Worm (Caenorhabditis elegans): ENCODE data around the gene F16H6.9.

DNA sequence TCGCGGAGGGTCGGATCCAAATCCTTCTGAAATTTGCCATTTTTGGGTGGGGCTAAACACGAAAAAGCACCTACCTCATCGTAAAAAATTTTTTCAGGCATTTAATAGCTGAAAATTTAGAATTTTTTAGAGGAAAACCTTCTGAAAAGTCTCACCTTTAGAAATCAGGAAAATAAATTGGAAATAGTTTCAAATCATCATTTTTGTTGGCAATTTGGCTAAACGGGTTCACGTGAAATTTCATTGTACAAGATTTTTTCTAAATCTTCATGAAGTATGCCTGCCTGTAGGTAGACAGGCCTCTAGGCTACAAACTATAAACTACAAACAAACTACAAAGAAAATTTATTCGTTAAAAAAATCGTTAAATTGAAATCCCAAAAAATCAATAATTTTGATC is 48.6 kb upstream of the F16H6.9 start, which contains the start of gene C14A6.7:
- TF ChIP-seq skn-1 (tag; optimal IDR thresholded peaks at IDR 0.05): no peak
- TF ChIP-seq ZK546.5 (tag; optimal IDR thresholded peaks at IDR 0.05): no peak
- no peak for TF ChIP-seq lin-29 (GFP tag; IDR thresholded peaks at IDR 0.05)
- no peak for TF ChIP-seq tra-1 (GFP tag; IDR thresholded peaks at IDR 0.05)
- TF ChIP-seq daf-8 (GFP tag; IDR thresholded peaks at IDR 0.05): no peak
- no peak for TF ChIP-seq mes-2 (tag; optimal IDR thresholded peaks at IDR 0.05; ENCODE audit: poor library complexity, severe bottlenecking)
- TF ChIP-seq saeg-2 (GFP tag; IDR thresholded peaks at IDR 0.05): no peak
- TF ChIP-seq lin-13 (GFP tag; optimal IDR thresholded peaks at IDR 0.05): no peak
- TF ChIP-seq Y5F2A.4 (GFP tag; optimal IDR thresholded peaks at IDR 0.05): no peak
